Worm (Caenorhabditis elegans) whole organism, young adult: Measurements from ENCODE around the gene T05B4.9.

ENCODE experiments used
- ceh-40 ChIP-seq: fragments of 200-800 bp; sonication (Bioruptor generic); IDR thresholded peaks from 2 replicates; pipeline ENCODE4 v1.3.6; 2022; ENCODE audit warnings: missing genetic modification characterization, missing compliant biosample characterization
- sptf-2 ChIP-seq: fragments of 200-800 bp; sonication (Bioruptor generic); optimal IDR thresholded peaks from 2 replicates; lab custom pipeline; 2018; ENCODE audit warnings: mild to moderate bottlenecking, missing genetic modification characterization, missing compliant biosample characterization

DNA sequence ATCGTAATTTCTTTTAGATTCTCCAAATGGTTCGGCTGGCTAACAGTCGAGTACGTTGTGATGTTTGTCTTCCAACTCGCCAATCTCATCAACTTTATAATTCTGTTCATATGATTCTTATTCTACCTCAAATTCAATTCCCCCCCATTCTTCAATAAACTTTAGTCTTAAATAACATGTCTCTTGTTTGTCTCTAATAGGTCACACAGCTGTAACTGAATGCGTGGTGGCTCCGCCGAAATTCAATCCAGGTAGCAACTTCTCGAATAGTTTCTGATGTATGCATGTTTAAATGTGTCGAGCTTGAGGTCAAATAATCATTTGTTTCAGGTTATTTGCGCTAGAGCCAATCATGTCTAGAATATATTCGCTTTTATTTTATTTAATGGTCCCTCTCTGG lies 20.5 kb upstream of the T05B4.9 start, which contains the start of gene lgc-29:
- TF ChIP-seq sptf-2 (no peak), ceh-40 (GFP tag; lab: Robert Waterston, UW) (no peak)
